Fruit fly (Drosophila melanogaster) whole organism, embryonic: ENCODE data around the gene CG15431.

Experiments
- Abd-B ChIP-seq: fragments of 200-800 bp; sonication (Bioruptor generic); optimal IDR thresholded peaks from 2 replicates; lab custom pipeline; 2018; ENCODE audit warnings: missing biosample characterization, mild to moderate bottlenecking, missing genetic modification characterization, moderate library complexity
- Ada2b ChIP-seq: fragments of 200-800 bp; sonication (Bioruptor generic); IDR thresholded peaks from 2 replicates; pipeline ENCODE4 v1.3.6; 2022; ENCODE audit warnings: missing biosample characterization, missing genetic modification characterization
- Blimp-1 ChIP-seq: fragments of 200-800 bp; sonication (Bioruptor generic); optimal IDR thresholded peaks from 3 replicates; lab custom pipeline; 2018; ENCODE audit warnings: missing biosample characterization, missing genetic modification characterization, mild to moderate bottlenecking, moderate library complexity, missing genetic modification reagents
- CG11093 ChIP-seq: fragments of 200-800 bp; sonication (Bioruptor generic); IDR thresholded peaks from 3 replicates; pipeline ENCODE4 v1.3.6; 2022; ENCODE audit warnings: missing biosample characterization, missing genetic modification characterization
- CG11560 ChIP-seq: fragments of 200-800 bp; sonication (Bioruptor generic); IDR thresholded peaks from 3 replicates; pipeline ENCODE4 v1.3.6; 2022; ENCODE audit warnings: missing biosample characterization, missing genetic modification characterization
- CG11723 ChIP-seq: fragments of 200-800 bp; sonication (Bioruptor generic); optimal IDR thresholded peaks from 2 replicates; lab custom pipeline; 2017; ENCODE audit warnings: missing biosample characterization, mild to moderate bottlenecking, missing genetic modification characterization
- CG12104 ChIP-seq: fragments of 200-800 bp; sonication (Bioruptor generic); optimal IDR thresholded peaks from 3 replicates; lab custom pipeline; 2016; ENCODE audit warnings: missing biosample characterization, missing genetic modification characterization
- CG1233 ChIP-seq: fragments of 200-800 bp; sonication (Bioruptor generic); optimal IDR thresholded peaks from 4 replicates; lab custom pipeline; 2018; ENCODE audit warnings: missing biosample characterization, mild to moderate bottlenecking, missing genetic modification characterization
- CG13424 ChIP-seq: fragments of 200-800 bp; sonication (Bioruptor generic); optimal IDR thresholded peaks from 2 replicates; lab custom pipeline; 2019; ENCODE audit warnings: missing biosample characterization, mild to moderate bottlenecking, missing genetic modification characterization, moderate library complexity
- CG14014 ChIP-seq: fragments of 200-800 bp; sonication (Bioruptor generic); IDR thresholded peaks from 2 replicates; pipeline ENCODE4 v1.3.6; 2022; ENCODE audit warnings: missing biosample characterization, missing genetic modification characterization
- CG14860 ChIP-seq: fragments of 200-800 bp; sonication (Bioruptor generic); IDR thresholded peaks from 3 replicates; pipeline ENCODE4 v1.3.6; 2022; ENCODE audit warnings: missing biosample characterization, missing genetic modification characterization; ENCODE audit not compliant: partially characterized antibody
- CG1603 ChIP-seq: fragments of 200-800 bp; sonication (Bioruptor generic); optimal IDR thresholded peaks from 2 replicates; lab custom pipeline; 2019; ENCODE audit warnings: missing biosample characterization, mild to moderate bottlenecking, missing genetic modification characterization, moderate library complexity
- CG17912 ChIP-seq: fragments of 200-800 bp; sonication (Bioruptor generic); optimal IDR thresholded peaks from 2 replicates; lab custom pipeline; 2018; ENCODE audit warnings: missing biosample characterization, mild to moderate bottlenecking, missing genetic modification characterization
- CG2199 ChIP-seq: fragments of 200-800 bp; sonication (Bioruptor generic); IDR thresholded peaks from 3 replicates; pipeline ENCODE4 v1.3.6; 2022; ENCODE audit warnings: missing biosample characterization, missing genetic modification characterization
- CG2712 ChIP-seq: fragments of 200-800 bp; optimal IDR thresholded peaks from 3 replicates; lab custom pipeline; 2019; ENCODE audit warnings: missing biosample characterization, mild to moderate bottlenecking, missing genetic modification characterization, moderate library complexity
- CG34376 ChIP-seq: fragments of 200-800 bp; sonication (Bioruptor generic); optimal IDR thresholded peaks from 2 replicates; lab custom pipeline; 2018; ENCODE audit warnings: missing biosample characterization, mild to moderate bottlenecking, missing genetic modification characterization
- CG3847 ChIP-seq: fragments of 200-800 bp; sonication (Bioruptor generic); IDR thresholded peaks from 2 replicates; pipeline ENCODE4 v1.3.6; 2022; ENCODE audit warnings: missing biosample characterization, missing genetic modification characterization
- CG4617 ChIP-seq: fragments of 200-800 bp; sonication (Bioruptor generic); optimal IDR thresholded peaks from 3 replicates; lab custom pipeline; 2016; ENCODE audit warnings: missing biosample characterization, missing genetic modification characterization, borderline replicate concordance
- CG6689 ChIP-seq: fragments of 200-800 bp; sonication (Bioruptor generic); IDR thresholded peaks from 2 replicates; pipeline ENCODE4 v1.3.6; 2022; ENCODE audit warnings: missing biosample characterization, missing genetic modification characterization
- CG6854 ChIP-seq: fragments of 200-800 bp; sonication (Bioruptor generic); optimal IDR thresholded peaks from 3 replicates; lab custom pipeline; 2017; ENCODE audit warnings: missing biosample characterization, mild to moderate bottlenecking, missing genetic modification characterization
- CG7928 ChIP-seq: fragments of 200-800 bp; sonication (Bioruptor generic); optimal IDR thresholded peaks from 2 replicates; lab custom pipeline; 2017; ENCODE audit warnings: missing biosample characterization, mild to moderate bottlenecking, missing genetic modification characterization
- Dbx ChIP-seq: fragments of 200-800 bp; sonication (Bioruptor generic); IDR thresholded peaks from 3 replicates; pipeline ENCODE4 v1.3.6; 2022; ENCODE audit warnings: missing biosample characterization, missing genetic modification characterization
- Deaf1 ChIP-seq: fragments of 200-800 bp; optimal IDR thresholded peaks from 3 replicates; lab custom pipeline; 2019; ENCODE audit warnings: missing biosample characterization, mild to moderate bottlenecking, missing genetic modification characterization, moderate library complexity
- Doc3 ChIP-seq: fragments of 200-800 bp; sonication (Bioruptor generic); IDR thresholded peaks from 3 replicates; pipeline ENCODE4 v1.3.6; 2022; ENCODE audit warnings: missing biosample characterization, missing genetic modification characterization; ENCODE audit not compliant: partially characterized antibody
- Ets65A ChIP-seq: fragments of 200-800 bp; sonication (Bioruptor generic); peaks from one replicate; lab custom pipeline; 2016; ENCODE audit warnings: missing biosample characterization, missing genetic modification characterization
- H15 ChIP-seq: fragments of 200-800 bp; sonication (Bioruptor generic); IDR thresholded peaks from 3 replicates; pipeline ENCODE4 v1.3.6; 2022; ENCODE audit warnings: missing biosample characterization, missing genetic modification characterization
- HmgZ ChIP-seq: fragments of 200-800 bp; sonication (Bioruptor generic); optimal IDR thresholded peaks from 2 replicates; lab custom pipeline; 2018; ENCODE audit warnings: missing biosample characterization, mild to moderate bottlenecking, missing genetic modification characterization
- Mrtf ChIP-seq: fragments of 200-800 bp; sonication (Bioruptor generic); IDR thresholded peaks from 3 replicates; pipeline ENCODE4 v1.3.6; 2022; ENCODE audit warnings: missing biosample characterization, missing genetic modification characterization
- NFAT ChIP-seq: fragments of 200-800 bp; sonication (Bioruptor generic); IDR thresholded peaks from 2 replicates; pipeline ENCODE4 v1.3.6; 2022; ENCODE audit warnings: missing biosample characterization, missing genetic modification characterization
- Neu2 ChIP-seq: fragments of 200-800 bp; sonication (Bioruptor generic); optimal IDR thresholded peaks from 3 replicates; lab custom pipeline; 2016; ENCODE audit warnings: missing biosample characterization, missing genetic modification characterization, borderline replicate concordance
- Opbp ChIP-seq: fragments of 200-800 bp; sonication (Bioruptor generic); IDR thresholded peaks from 3 replicates; pipeline ENCODE4 v1.3.6; 2022; ENCODE audit warnings: missing biosample characterization, missing genetic modification characterization; ENCODE audit not compliant: partially characterized antibody
- Pdp1 ChIP-seq, 2 experiments: fragments of 200-800 bp; sonication (Bioruptor generic); optimal IDR thresholded peaks; 3 replicates each; lab custom pipeline; 2016; ENCODE audit warnings: missing biosample characterization in 2 of 2, missing genetic modification characterization in 2 of 2, mild to moderate bottlenecking in 1 of 2, moderate library complexity in 1 of 2
- Trl ChIP-seq, 3 experiments: fragments of >200 bp in 2 of 3; fragments of 200-800 bp in 1 of 3; sonication (Bioruptor generic) in 1 of 3; optimal IDR thresholded peaks; 2 replicates in 1 of 3; 3 replicates in 2 of 3; lab custom pipeline; 2016 to 2017; ENCODE audit warnings: missing biosample characterization in 1 of 3, missing genetic modification characterization in 1 of 3
- Xbp1 ChIP-seq: fragments of 200-800 bp; sonication (Bioruptor generic); optimal IDR thresholded peaks from 3 replicates; lab custom pipeline; 2016; ENCODE audit warnings: missing biosample characterization, mild to moderate bottlenecking, missing genetic modification characterization
- bbx ChIP-seq: fragments of 200-800 bp; sonication (Bioruptor generic); IDR thresholded peaks from 2 replicates; pipeline ENCODE4 v1.3.6; 2022; ENCODE audit warnings: missing biosample characterization, missing genetic modification characterization; ENCODE audit not compliant: partially characterized antibody
- chm ChIP-seq: fragments of 200-800 bp; sonication (Bioruptor generic); IDR thresholded peaks from 2 replicates; pipeline ENCODE4 v1.3.6; 2022; ENCODE audit warnings: missing biosample characterization, missing genetic modification characterization
- corto ChIP-seq: fragments of 200-800 bp; sonication (Bioruptor generic); optimal IDR thresholded peaks from 2 replicates; lab custom pipeline; 2016; ENCODE audit warnings: missing biosample characterization, mild to moderate bottlenecking, missing genetic modification characterization, moderate library complexity
- ewg ChIP-seq: fragments of 200-800 bp; sonication (Bioruptor generic); optimal IDR thresholded peaks from 3 replicates; lab custom pipeline; 2017; ENCODE audit warnings: mild to moderate bottlenecking, missing biosample characterization, missing genetic modification reagents, missing genetic modification characterization
- exex ChIP-seq: fragments of 200-800 bp; sonication (Bioruptor generic); optimal IDR thresholded peaks from 4 replicates; lab custom pipeline; 2018; ENCODE audit warnings: missing biosample characterization, mild to moderate bottlenecking, missing genetic modification characterization, moderate library complexity
- ftz-f1 ChIP-seq: fragments of 200-800 bp; sonication (Bioruptor generic); optimal IDR thresholded peaks from 2 replicates; lab custom pipeline; 2016; ENCODE audit warnings: missing biosample characterization, missing genetic modification characterization
- knrl ChIP-seq: fragments of 200-800 bp; sonication (Bioruptor generic); IDR thresholded peaks from 3 replicates; pipeline ENCODE4 v1.3.6; 2022; ENCODE audit warnings: missing biosample characterization, missing genetic modification characterization; ENCODE audit not compliant: partially characterized antibody
- lmd ChIP-seq: fragments of 200-800 bp; sonication (Bioruptor generic); IDR thresholded peaks from 2 replicates; pipeline ENCODE4 v1.3.6; 2022; ENCODE audit warnings: missing biosample characterization, missing genetic modification characterization
- nmo ChIP-seq: fragments of 200-800 bp; sonication (Bioruptor generic); optimal IDR thresholded peaks from 2 replicates; lab custom pipeline; 2018; ENCODE audit warnings: missing biosample characterization, mild to moderate bottlenecking, missing genetic modification characterization, moderate library complexity
- stwl ChIP-seq: fragments of 200-800 bp; sonication (Bioruptor generic); optimal IDR thresholded peaks from 3 replicates; lab custom pipeline; 2018; ENCODE audit warnings: missing biosample characterization, mild to moderate bottlenecking, missing genetic modification characterization, moderate library complexity
- usp ChIP-seq: fragments of >200 bp; optimal IDR thresholded peaks from 2 replicates; lab custom pipeline; 2017; ENCODE audit warnings: missing biosample characterization, missing genetic modification characterization
- vnd ChIP-seq: fragments of 200-800 bp; sonication (Bioruptor generic); IDR thresholded peaks from 3 replicates; pipeline ENCODE4 v1.3.6; 2022; ENCODE audit warnings: missing biosample characterization, missing genetic modification characterization; ENCODE audit not compliant: partially characterized antibody
- wor ChIP-seq: fragments of 200-800 bp; sonication (Bioruptor generic); IDR thresholded peaks from 2 replicates; pipeline ENCODE4 v1.3.6; 2022; ENCODE audit warnings: missing biosample characterization, missing genetic modification characterization
- zen2 ChIP-seq: fragments of 200-800 bp; sonication (Bioruptor generic); IDR thresholded peaks from 3 replicates; pipeline ENCODE4 v1.3.6; 2022; ENCODE audit warnings: missing biosample characterization, missing genetic modification characterization; ENCODE audit not compliant: partially characterized antibody

Gene CG15431

dm6 chr2L:4454009-4454689, 13.1 kb upstream of the CG15431 start, which contains the start of the genes Secp43 and ND-B8 (continued):
- TF ChIP-seq HmgZ (peak; percentile 73), wor (no peak), NFAT (GFP tag; lab: Robert Waterston, UW) (no peak), CG17912 (GFP tag; lab: Kevin White, UChicago) (peak; percentile 11), Dbx (no peak), CG12104 (GFP tag; lab: Kevin White, UChicago) (no peak), Blimp-1 (GFP tag; lab: Kevin White, UChicago) (no peak), Trl (optimal IDR thresholded peaks at IDR 0.05; lab: Kevin White, UChicago) (no peak), Trl (GFP tag; optimal IDR thresholded peaks at IDR 0.05; lab: Kevin White, UChicago) (no peak), lmd (GFP tag; lab: Robert Waterston, UW) (no peak), CG3847 (peak; percentile 33; the same call in 1 of the 2 replicates), Mrtf (GFP tag; lab: Robert Waterston, UW) (no peak), ewg (GFP tag; lab: Kevin White, UChicago) (peak; percentile 4), CG2712 (tag; lab: Kevin White, UChicago) (peak; percentile 41), H15 (GFP tag; lab: Robert Waterston, UW) (no peak), CG11093 (GFP tag; lab: Robert Waterston, UW) (no peak), zen2 (GFP tag; lab: Robert Waterston, UW) (peak; percentile 54; the same call in 1 of the 3 replicates), knrl (GFP tag; lab: Robert Waterston, UW) (peak; percentile 74), Pdp1 (GFP tag; optimal IDR thresholded peaks at IDR 0.05; lab: Kevin White, UChicago) (peak in 1 of 2 experiments; percentile 44), CG11723 (GFP tag; lab: Kevin White, UChicago) (no peak), bbx (GFP tag; lab: Robert Waterston, UW) (peak; percentile 81), CG34376 (GFP tag; lab: Kevin White, UChicago) (peak; percentile 82), CG7928 (GFP tag; lab: Kevin White, UChicago) (peak; percentile 34), CG1603 (tag; lab: Kevin White, UChicago) (peak; percentile 94), Abd-B (GFP tag; lab: Kevin White, UChicago) (peak; percentile 45), corto (GFP tag; lab: Kevin White, UChicago) (no peak), vnd (peak; percentile 59), CG2199 (GFP tag; lab: Robert Waterston, UW) (0 out of 3 replicates have a peak, but pooled peaks have one; percentile 24), CG11560 (tag; lab: Robert Waterston, UW) (peak; percentile 90), Xbp1 (GFP tag; lab: Kevin White, UChicago) (peak; percentile 0), exex (tag; lab: Kevin White, UChicago) (peak; percentile 16), nmo (GFP tag; lab: Kevin White, UChicago) (peak; percentile 37), chm (GFP tag; lab: Robert Waterston, UW) (0 out of 2 replicates have a peak, but pooled peaks have one; percentile 45), Opbp (peak; percentile 77; the same call in 2 of the 3 replicates), CG13424 (tag; lab: Kevin White, UChicago) (peak; percentile 23), Doc3 (GFP tag; lab: Robert Waterston, UW) (peak; percentile 71), ftz-f1 (GFP tag; lab: Kevin White, UChicago) (peak; percentile 26), usp (no peak), Deaf1 (tag; lab: Kevin White, UChicago) (no peak), CG14014 (GFP tag; lab: Robert Waterston, UW) (no peak), CG4617 (GFP tag; lab: Kevin White, UChicago) (peak; percentile 64), Neu2 (GFP tag; lab: Kevin White, UChicago) (peak; percentile 45), Ada2b (no peak), stwl (peak; percentile 62), Ets65A (peak; percentile 31), CG6854 (GFP tag; lab: Kevin White, UChicago) (no peak), CG6689 (GFP tag; lab: Robert Waterston, UW) (no peak), CG14860 (GFP tag; lab: Robert Waterston, UW) (peak; percentile 65), CG1233 (GFP tag; lab: Kevin White, UChicago) (no peak)
